Fruit fly (Drosophila melanogaster): ENCODE results near the gene CG13725.

DNA sequence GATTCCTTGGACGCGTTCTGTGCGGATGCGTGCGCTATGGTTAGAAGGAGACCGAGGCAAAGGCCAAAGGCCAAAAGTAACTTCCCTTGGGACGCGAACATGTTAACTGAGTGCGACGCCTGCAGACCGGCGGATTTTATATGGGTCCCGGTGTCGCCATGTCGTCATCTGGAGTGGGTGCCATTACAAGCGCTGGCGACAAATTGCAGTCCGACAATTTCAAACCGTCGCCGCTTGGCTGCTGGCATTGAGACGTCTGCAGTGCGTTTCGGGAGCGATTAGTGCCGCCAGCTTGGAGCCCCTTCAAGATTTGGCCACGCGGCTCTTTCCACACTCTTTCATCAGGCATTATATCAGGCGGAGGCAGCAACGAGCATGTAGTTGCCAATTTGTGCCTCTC, 15.9 kb upstream of the CG13725 start, which contains the start of gene CG13727:
- TF ChIP-seq CTCF (optimal IDR thresholded peaks at IDR 0.05) (no peak), CG8478 (optimal IDR thresholded peaks at IDR 0.05) (no peak)

All from S2 (cell line).